Fruit fly (Drosophila melanogaster): ENCODE results near the gene nis.

nis gene

dm6 chr2L:1620797-1621196 lies 33.8 kb upstream of the nis start (continued):
- TF ChIP-seq sr (GFP tag; IDR thresholded peaks at IDR 0.05) (0 out of 3 replicates have a peak, but pooled peaks have one; percentile 12), Gsc (GFP tag; IDR thresholded peaks at IDR 0.05) (no peak), TFAM (GFP tag; optimal IDR thresholded peaks at IDR 0.05) (no peak), YL-1 (GFP tag; optimal IDR thresholded peaks at IDR 0.05) (no peak), CG15011 (GFP tag; optimal IDR thresholded peaks at IDR 0.05) (peak; percentile 9), BEAF-32 (GFP tag; optimal IDR thresholded peaks at IDR 0.05) (no peak), Nf-YC (tag; optimal IDR thresholded peaks at IDR 0.05) (peak; percentile 17), CG3407 (GFP tag; optimal IDR thresholded peaks at IDR 0.05) (peak; percentile 8), CG9437 (GFP tag; optimal IDR thresholded peaks at IDR 0.05) (peak; percentile 39), wor (GFP tag; IDR thresholded peaks at IDR 0.05) (peak; percentile 59), CG16779 (GFP tag; IDR thresholded peaks at IDR 0.05) (no peak), CG1647 (GFP tag; optimal IDR thresholded peaks at IDR 0.05) (peak; percentile 44), CG10565 (GFP tag; optimal IDR thresholded peaks at IDR 0.05) (no peak), Mes4 (GFP tag; optimal IDR thresholded peaks at IDR 0.05) (peak; percentile 53), otp (GFP tag; IDR thresholded peaks at IDR 0.05) (peak; percentile 73; the same call in 1 of the 3 replicates), grau (tag; optimal IDR thresholded peaks at IDR 0.05) (peak; percentile 70), CG11504 (tag; optimal IDR thresholded peaks at IDR 0.05) (peak; percentile 81), CG4404 (GFP tag; IDR thresholded peaks at IDR 0.05) (peak; percentile 19; the same call in 1 of the 2 replicates), slbo (GFP tag; IDR thresholded peaks at IDR 0.05) (peak; percentile 90), bsh (GFP tag; optimal IDR thresholded peaks at IDR 0.05) (peak in 1 of 2 experiments; percentile 64), CG11723 (GFP tag; optimal IDR thresholded peaks at IDR 0.05) (peak; percentile 51), Abd-B (GFP tag; optimal IDR thresholded peaks at IDR 0.05) (peak; percentile 19), Tbp (GFP tag; optimal IDR thresholded peaks at IDR 0.05) (no peak), CG12071 (GFP tag; optimal IDR thresholded peaks at IDR 0.05) (peak; percentile 46), sima (GFP tag; optimal IDR thresholded peaks at IDR 0.05) (no peak), CG12104 (GFP tag; optimal IDR thresholded peaks at IDR 0.05) (peak; percentile 4), ac (GFP tag; optimal IDR thresholded peaks at IDR 0.05) (no peak), Ravus (GFP tag; IDR thresholded peaks at IDR 0.05) (peak; percentile 29), dmrt99B (tag; optimal IDR thresholded peaks at IDR 0.05) (peak; percentile 80), oc (tag; optimal IDR thresholded peaks at IDR 0.05) (peak; percentile 64), br (optimal IDR thresholded peaks at IDR 0.05) (no peak), CG1603 (tag; optimal IDR thresholded peaks at IDR 0.05) (peak; percentile 49), pzg (GFP tag; optimal IDR thresholded peaks at IDR 0.05) (no peak), Oaz (GFP tag; IDR thresholded peaks at IDR 0.05) (peak; percentile 50), ap (GFP tag; IDR thresholded peaks at IDR 0.05) (0 out of 2 replicates have a peak, but pooled peaks have one; percentile 38), ftz-f1 (GFP tag; optimal IDR thresholded peaks at IDR 0.05) (no peak), CG33213 (GFP tag; optimal IDR thresholded peaks at IDR 0.05) (no peak), unpg (GFP tag; optimal IDR thresholded peaks at IDR 0.05) (peak; percentile 71), CG32532 (GFP tag; IDR thresholded peaks at IDR 0.05) (peak; percentile 64), pfk (GFP tag; optimal IDR thresholded peaks at IDR 0.05) (no peak), usp (GFP tag; optimal IDR thresholded peaks at IDR 0.05) (no peak), CG4854 (GFP tag; optimal IDR thresholded peaks at IDR 0.05) (peak; percentile 1), ci (GFP tag; IDR thresholded peaks at IDR 0.05) (peak; percentile 77; the same call in 2 of the 3 replicates), btn (GFP tag; optimal IDR thresholded peaks at IDR 0.05) (no peak), fu2 (GFP tag; optimal IDR thresholded peaks at IDR 0.05) (peak; percentile 20), zen2 (GFP tag; IDR thresholded peaks at IDR 0.05; ENCODE audit: partially characterized antibody) (no peak), CG17612 (GFP tag; IDR thresholded peaks at IDR 0.05) (no peak), CG2202 (tag; optimal IDR thresholded peaks at IDR 0.05) (no peak), CG10431 (GFP tag; optimal IDR thresholded peaks at IDR 0.05) (no peak), Dad (GFP tag; optimal IDR thresholded peaks at IDR 0.05) (no peak), toy (GFP tag; IDR thresholded peaks at IDR 0.05) (no peak), Adf1 (GFP tag; IDR thresholded peaks at IDR 0.05) (peak; percentile 30; the same call in 1 of the 2 replicates)
